Worm (Caenorhabditis elegans) whole organism, early embryonic: ENCODE measurements around the gene str-200.
"Not testable (repeated sequence)": the region's sequence is repeated elsewhere in the genome, so short reads cannot be mapped to it uniquely, and the experiment has no call there.

Source experiments
- B0310.2 ChIP-seq: sonication (generic microtip); optimal IDR thresholded peaks from 2 replicates; lab custom pipeline; 2016; ENCODE audit warnings: mild to moderate bottlenecking, missing genetic modification characterization, missing compliant biosample characterization
- F13C5.2 ChIP-seq: sonication (generic microtip); optimal IDR thresholded peaks from 2 replicates; lab custom pipeline; 2017; ENCODE audit warnings: mild to moderate bottlenecking, missing genetic modification characterization, inconsistent platforms, missing compliant biosample characterization
- aly-1 ChIP-seq: sonication (generic microtip); optimal IDR thresholded peaks from 2 replicates; lab custom pipeline; 2016; ENCODE audit warnings: missing genetic modification characterization, missing compliant biosample characterization
- ama-1 ChIP-seq: fragments of 150-350 bp; optimal IDR thresholded peaks from 2 replicates; lab custom pipeline; 2014
- ceh-13 ChIP-seq: fragments of 200-800 bp; sonication (Bioruptor generic); optimal IDR thresholded peaks from 2 replicates; lab custom pipeline; 2018; ENCODE audit warnings: mild to moderate bottlenecking, missing genetic modification characterization, missing compliant biosample characterization
- ceh-36 ChIP-seq: sonication (generic microtip); optimal IDR thresholded peaks from 2 replicates; lab custom pipeline; 2016; ENCODE audit warnings: missing genetic modification characterization, inconsistent platforms, missing compliant biosample characterization
- ets-7 ChIP-seq: sonication (generic microtip); optimal IDR thresholded peaks from 2 replicates; lab custom pipeline; 2016; ENCODE audit warnings: missing genotype, missing genetic modification characterization, missing compliant biosample characterization
- flt-1 ChIP-seq: fragments of 200-800 bp; sonication (Bioruptor generic); IDR thresholded peaks from 2 replicates; pipeline ENCODE4 v1.3.6; 2022; ENCODE audit warnings: missing genetic modification characterization, missing compliant biosample characterization
- hmbx-1 ChIP-seq: sonication (generic microtip); optimal IDR thresholded peaks from 2 replicates; lab custom pipeline; 2016; ENCODE audit warnings: mild to moderate bottlenecking, missing genetic modification characterization, missing compliant biosample characterization
- hmg-4 ChIP-seq: fragments of 200-800 bp; sonication (Bioruptor generic); optimal IDR thresholded peaks from 2 replicates; lab custom pipeline; 2018; ENCODE audit warnings: mild to moderate bottlenecking, missing genetic modification characterization, missing compliant biosample characterization
- hnd-1 ChIP-seq: sonication (generic microtip); optimal IDR thresholded peaks from 2 replicates; lab custom pipeline; 2016; ENCODE audit warnings: missing genetic modification characterization, missing compliant biosample characterization
- pes-1 ChIP-seq: fragments of 200-800 bp; sonication (Bioruptor generic); IDR thresholded peaks from 2 replicates; pipeline ENCODE4 v1.3.6; 2022; ENCODE audit warnings: missing genetic modification reagents, missing genetic modification characterization, missing compliant biosample characterization
- scrt-1 ChIP-seq: fragments of 200-800 bp; sonication (Bioruptor generic); IDR thresholded peaks from 2 replicates; pipeline ENCODE4 v1.3.6; 2022; ENCODE audit warnings: missing genetic modification characterization, missing compliant biosample characterization
- sea-1 ChIP-seq: fragments of 200-800 bp; sonication (Bioruptor generic); conservative IDR thresholded peaks from 2 replicates; pipeline ENCODE4 v1.3.6; 2022; ENCODE audit warnings: missing genetic modification characterization, missing compliant biosample characterization
- tbx-11 ChIP-seq: fragments of 200-800 bp; sonication (Bioruptor generic); IDR thresholded peaks from 2 replicates; pipeline ENCODE4 v1.3.6; 2022; ENCODE audit warnings: missing genetic modification characterization, missing compliant biosample characterization
- tbx-37 ChIP-seq: fragments of 200-800 bp; sonication (Bioruptor generic); conservative IDR thresholded peaks from 2 replicates; pipeline ENCODE4 v1.3.6; 2022; ENCODE audit warnings: missing genetic modification reagents, missing genetic modification characterization, missing compliant biosample characterization
- tra-4 ChIP-seq: sonication (generic microtip); optimal IDR thresholded peaks from 2 replicates; lab custom pipeline; 2017; ENCODE audit warnings: missing genetic modification characterization, missing compliant biosample characterization

str-200 gene

ce11 chrV:17456197-17456596 lies 1.8 kb downstream of the str-200 start, which contains the start of gene srh-203:
Gene srh-203, minus strand, starts transcription at chrV:17456297.
- not testable (repeated sequence) for TF ChIP-seq ceh-13 (GFP tag; lab: Kevin White, UChicago); tbx-37; pes-1

DNA sequence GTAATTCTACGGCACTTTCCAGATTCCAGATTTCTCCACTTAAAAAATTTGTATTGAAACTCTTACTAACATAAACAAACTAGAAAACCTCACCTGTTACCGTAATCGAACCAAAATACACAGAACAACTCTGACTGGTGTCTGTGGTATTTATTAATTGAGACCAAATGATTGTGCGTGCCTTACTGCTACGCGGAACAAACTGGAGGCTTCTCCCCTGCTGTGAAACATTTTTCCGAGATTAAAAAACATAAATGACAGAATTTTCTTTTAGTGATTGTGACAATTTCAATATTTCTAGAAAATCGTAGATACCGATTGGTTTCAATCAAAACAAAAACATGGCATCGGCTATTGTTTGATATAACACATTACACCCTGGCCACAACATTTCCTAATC lies 8.1 kb downstream of the str-200 start:
- no peak for TF ChIP-seq scrt-1
- TF ChIP-seq pes-1 = no peak
- no peak for TF ChIP-seq hmg-4 (GFP tag; lab: Kevin White, UChicago)
- TF ChIP-seq tbx-37 = no peak
- no peak for TF ChIP-seq B0310.2 (tag; lab: Kevin White, UChicago)
- no peak for TF ChIP-seq tbx-11 (GFP tag; lab: Robert Waterston, UW)
- no peak for TF ChIP-seq ama-1 (lab: Kevin White, UChicago)

DNA sequence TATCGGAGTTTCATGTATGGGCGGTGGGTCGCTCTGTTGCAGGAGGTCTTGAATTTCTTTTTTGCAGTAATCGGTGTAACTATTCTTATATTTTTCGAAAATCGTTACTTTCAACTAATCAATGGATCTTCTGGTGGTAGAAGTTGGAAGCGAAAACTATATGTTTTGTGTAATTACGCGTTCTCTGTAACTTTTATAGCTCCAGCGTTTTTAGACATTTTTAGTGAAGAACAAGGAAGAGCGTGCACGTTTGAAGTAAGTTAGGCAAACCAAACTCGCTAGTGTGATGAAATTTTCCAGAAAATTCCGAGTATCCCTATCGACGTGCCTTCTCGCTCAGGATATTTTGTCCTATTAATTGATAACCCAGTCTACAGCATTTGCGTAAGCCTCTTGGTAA lies 18.6 kb downstream of the str-200 start, which contains the start of gene srh-154:
TSS of gene srh-154 (plus strand) at position 301 of the 400 bp plus-strand sequence.
- TF ChIP-seq hnd-1 (no peak), tra-4 (no peak), B0310.2 (tag; lab: Kevin White, UChicago) (no peak), ceh-13 (GFP tag; lab: Kevin White, UChicago) (no peak), pes-1 (no peak), aly-1 (tag; lab: Kevin White, UChicago) (no peak), hmg-4 (GFP tag; lab: Kevin White, UChicago) (no peak), scrt-1 (no peak), sea-1 (GFP tag; lab: Robert Waterston, UW) (no peak), ama-1 (lab: Kevin White, UChicago) (no peak), tbx-11 (GFP tag; lab: Robert Waterston, UW) (no peak), ets-7 (tag; lab: Kevin White, UChicago) (no peak), F13C5.2 (no peak), ceh-36 (tag; lab: Kevin White, UChicago) (no peak), flt-1 (GFP tag; lab: Robert Waterston, UW) (no peak), tbx-37 (no peak), hmbx-1 (tag; lab: Kevin White, UChicago) (no peak)

- TF ChIP-seq scrt-1 (no peak), F13C5.2 (no peak), ama-1 (lab: Kevin White, UChicago) (no peak), hmg-4 (GFP tag; lab: Kevin White, UChicago) (no peak), tbx-37 (no peak), tbx-11 (GFP tag; lab: Robert Waterston, UW) (no peak), B0310.2 (tag; lab: Kevin White, UChicago) (no peak), flt-1 (GFP tag; lab: Robert Waterston, UW) (no peak), sea-1 (GFP tag; lab: Robert Waterston, UW) (no peak), ets-7 (tag; lab: Kevin White, UChicago) (no peak), tra-4 (no peak), hmbx-1 (tag; lab: Kevin White, UChicago) (no peak), ceh-13 (GFP tag; lab: Kevin White, UChicago) (no peak), aly-1 (tag; lab: Kevin White, UChicago) (no peak), pes-1 (no peak), hnd-1 (no peak), ceh-36 (tag; lab: Kevin White, UChicago) (no peak)
These were observed 19.7 kb downstream of the str-200 start, which contains the start of gene srsx-2 for ce11 chrV:17438317-17438716. Gene srsx-2, minus strand, starts transcription at chrV:17438417.

DNA sequence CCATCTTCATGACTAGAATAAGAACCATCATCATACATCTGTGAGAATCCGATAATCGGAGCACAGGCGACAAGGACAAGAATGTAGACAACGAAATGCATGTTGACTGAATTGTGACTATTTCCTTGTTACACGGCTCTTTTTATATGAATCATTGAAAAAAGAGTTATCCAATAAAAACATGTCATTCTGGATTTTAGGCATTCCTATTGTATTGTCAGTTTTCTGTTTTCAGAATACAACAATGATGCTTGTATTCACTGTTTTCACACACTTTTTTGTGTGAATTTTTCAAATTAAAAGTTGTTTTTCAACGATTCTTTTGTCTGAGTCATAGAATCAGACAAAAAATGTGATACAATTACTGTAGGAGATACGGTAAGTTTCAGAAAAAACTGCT lies 21.5 kb downstream of the str-200 start, which contains the start of gene F20E11.18:
TSS of gene F20E11.18 (minus strand) at position 101 of the 400 bp plus-strand sequence.
- TF ChIP-seq hmg-4 (GFP tag; lab: Kevin White, UChicago) = no peak
- no peak for TF ChIP-seq sea-1 (GFP tag; lab: Robert Waterston, UW)
- TF ChIP-seq pes-1 = no peak

DNA sequence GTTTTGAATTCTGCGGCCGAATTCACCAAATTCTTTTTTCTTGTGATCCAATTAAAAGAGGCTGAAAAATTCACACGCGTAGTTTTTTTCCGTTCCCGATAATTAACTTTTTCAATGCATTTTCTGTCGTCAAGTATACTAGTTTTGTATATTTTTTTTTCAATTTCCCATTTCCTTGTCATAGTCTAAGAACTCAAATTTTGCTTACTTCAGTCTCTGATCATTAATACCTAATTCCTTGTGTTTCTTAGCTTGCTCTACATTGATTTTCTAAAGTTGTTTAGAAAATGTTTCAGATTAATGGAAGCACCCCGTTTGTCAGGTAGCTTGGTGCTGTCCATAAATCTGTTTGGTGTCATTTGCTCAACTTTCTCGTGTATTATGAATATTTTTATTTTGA lies 27.1 kb downstream of the str-200 start, which contains the start of gene srbc-27:
TSS of gene srbc-27 (plus strand) at position 301 of the 400 bp plus-strand sequence.
- TF ChIP-seq sea-1 (GFP tag; lab: Robert Waterston, UW) = no peak
- TF ChIP-seq F13C5.2 = no peak
- TF ChIP-seq hmbx-1 (tag; lab: Kevin White, UChicago) = no peak
- no peak for TF ChIP-seq B0310.2 (tag; lab: Kevin White, UChicago)
- no peak for TF ChIP-seq pes-1
- no peak for TF ChIP-seq scrt-1
- TF ChIP-seq tbx-11 (GFP tag; lab: Robert Waterston, UW) = no peak
- no peak for TF ChIP-seq tbx-37
- no peak for TF ChIP-seq hmg-4 (GFP tag; lab: Kevin White, UChicago)
- no peak for TF ChIP-seq ceh-36 (tag; lab: Kevin White, UChicago)
- no peak for TF ChIP-seq flt-1 (GFP tag; lab: Robert Waterston, UW)
- TF ChIP-seq tra-4 = no peak
- TF ChIP-seq ets-7 (tag; lab: Kevin White, UChicago) = no peak
- no peak for TF ChIP-seq ama-1 (lab: Kevin White, UChicago)
- no peak for TF ChIP-seq aly-1 (tag; lab: Kevin White, UChicago)
- no peak for TF ChIP-seq ceh-13 (GFP tag; lab: Kevin White, UChicago)

ce11 chrV:17430066-17430465 lies 27.9 kb downstream of the str-200 start, which contains the start of gene T27C5.10:
Gene T27C5.10, minus strand, starts transcription at chrV:17430166.
- no peak for TF ChIP-seq B0310.2 (tag; lab: Kevin White, UChicago)
- TF ChIP-seq sea-1 (GFP tag; lab: Robert Waterston, UW) = no peak
- TF ChIP-seq F13C5.2 = no peak
- TF ChIP-seq tbx-37 = no peak
- TF ChIP-seq ceh-36 (tag; lab: Kevin White, UChicago) = no peak
- TF ChIP-seq scrt-1 = no peak
- TF ChIP-seq hmbx-1 (tag; lab: Kevin White, UChicago) = no peak
- no peak for TF ChIP-seq hmg-4 (GFP tag; lab: Kevin White, UChicago)
- TF ChIP-seq ets-7 (tag; lab: Kevin White, UChicago) = no peak
- TF ChIP-seq hnd-1 = no peak
- no peak for TF ChIP-seq tbx-11 (GFP tag; lab: Robert Waterston, UW)

ce11 chrV:17429262-17429661 lies 28.7 kb downstream of the str-200 start:
- TF ChIP-seq F13C5.2 = no peak
